Fruit fly (Drosophila melanogaster): Measurements from ENCODE around the gene CG14518.

CG14518 gene

DNA sequence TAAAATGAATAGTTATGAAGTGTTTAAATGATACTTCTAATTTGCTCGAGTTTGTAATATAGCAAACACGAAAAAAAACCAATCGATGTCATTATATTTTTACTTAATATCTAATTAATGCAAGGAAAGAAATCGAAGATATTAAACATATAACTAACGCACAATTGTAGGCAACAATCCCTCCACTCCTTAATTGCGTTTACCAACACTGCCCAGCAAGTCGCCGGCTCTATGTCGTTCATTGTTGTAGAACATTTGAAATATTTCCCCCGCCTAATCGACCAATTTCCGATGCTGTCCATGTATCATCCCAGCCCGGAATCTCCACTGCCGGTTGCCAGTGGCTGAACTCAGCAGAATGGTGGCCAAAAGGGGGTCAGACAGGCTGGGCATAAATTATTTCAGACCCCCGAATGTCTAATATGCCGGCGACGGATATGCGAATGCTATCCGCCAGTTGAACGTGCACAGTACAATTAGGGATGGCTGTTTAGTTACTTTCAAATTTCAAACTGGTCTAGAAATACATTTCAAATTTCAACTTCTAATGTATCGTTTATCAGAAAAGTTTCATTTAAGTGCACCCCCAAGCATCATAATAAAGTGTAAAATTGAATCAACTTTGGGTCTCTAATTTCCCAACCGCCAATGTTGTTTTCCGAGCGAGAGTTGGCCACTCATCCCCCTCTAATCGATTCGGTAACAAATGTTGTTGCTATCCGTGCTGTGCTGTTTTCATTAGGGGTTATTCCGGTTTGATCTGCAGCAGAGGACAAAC lies 43.8 kb downstream of the CG14518 start (continued):
- TF ChIP-seq CG9727 (GFP tag; optimal IDR thresholded peaks at IDR 0.05) (peak; percentile 57), sens (GFP tag) (peak; percentile 85), Deaf1 (tag; optimal IDR thresholded peaks at IDR 0.05) (no peak), CG12769 (tag; optimal IDR thresholded peaks at IDR 0.05) (peak; percentile 80), CG2202 (tag; optimal IDR thresholded peaks at IDR 0.05) (no peak), ro (GFP tag; IDR thresholded peaks at IDR 0.05) (no peak), sisA (GFP tag; IDR thresholded peaks at IDR 0.05) (0 out of 2 replicates have a peak, but pooled peaks have one; percentile 26), Dek (tag; optimal IDR thresholded peaks at IDR 0.05) (peak; percentile 15), gro (GFP tag; optimal IDR thresholded peaks at IDR 0.05) (peak; percentile 28), Dp (GFP tag; optimal IDR thresholded peaks at IDR 0.05) (no peak), CG6765 (GFP tag; optimal IDR thresholded peaks at IDR 0.05) (no peak), CG13775 (GFP tag; optimal IDR thresholded peaks at IDR 0.05) (peak; percentile 31), ewg (GFP tag; optimal IDR thresholded peaks at IDR 0.05) (no peak), Bdp1 (GFP tag; optimal IDR thresholded peaks at IDR 0.05) (peak; percentile 1), usp (GFP tag; optimal IDR thresholded peaks at IDR 0.05) (no peak), tap (tag; optimal IDR thresholded peaks at IDR 0.05) (peak; percentile 48), E2f2 (GFP tag; IDR thresholded peaks at IDR 0.05) (no peak), CG34422 (GFP tag; IDR thresholded peaks at IDR 0.05) (peak; percentile 72; the same call in 1 of the 3 replicates), Rfx (GFP tag; IDR thresholded peaks at IDR 0.05) (peak; percentile 72), nmo (GFP tag; optimal IDR thresholded peaks at IDR 0.05) (peak; percentile 27), rib (GFP tag; IDR thresholded peaks at IDR 0.05) (no peak), fd3F (GFP tag; optimal IDR thresholded peaks at IDR 0.05) (peak; percentile 20), schlank (tag; optimal IDR thresholded peaks at IDR 0.05) (peak; percentile 38), CG11696 (GFP tag; IDR thresholded peaks at IDR 0.05) (peak; percentile 92), CG18599 (GFP tag; optimal IDR thresholded peaks at IDR 0.05) (peak; percentile 82), ttk (GFP tag; IDR thresholded peaks at IDR 0.05) (peak; percentile 39; the same call in 1 of the 2 replicates), CG13296 (GFP tag; optimal IDR thresholded peaks at IDR 0.05) (peak; percentile 43), trh (GFP tag; optimal IDR thresholded peaks at IDR 0.05) (no peak), BtbVII (GFP tag; optimal IDR thresholded peaks at IDR 0.05) (peak; percentile 17), NfI (GFP tag; optimal IDR thresholded peaks at IDR 0.05) (peak; percentile 57), CG10274 (GFP tag; optimal IDR thresholded peaks at IDR 0.05) (peak; percentile 3), tx (GFP tag; optimal IDR thresholded peaks at IDR 0.05) (peak; percentile 29), Sox102F (GFP tag; optimal IDR thresholded peaks at IDR 0.05) (peak; percentile 48), Antp (GFP tag; optimal IDR thresholded peaks at IDR 0.05) (peak; percentile 19), CG2712 (tag; optimal IDR thresholded peaks at IDR 0.05) (peak; percentile 42), dmrt11E (tag; optimal IDR thresholded peaks at IDR 0.05) (peak; percentile 24), CG15696 (tag; optimal IDR thresholded peaks at IDR 0.05) (peak; percentile 6), sug (tag; optimal IDR thresholded peaks at IDR 0.05) (no peak), Bgb (GFP tag; IDR thresholded peaks at IDR 0.05; ENCODE audit: partially characterized antibody) (no peak), CG17361 (GFP tag; IDR thresholded peaks at IDR 0.05) (peak; percentile 32; the same call in 1 of the 3 replicates), peb (GFP tag; IDR thresholded peaks at IDR 0.05) (no peak), exex (tag; optimal IDR thresholded peaks at IDR 0.05) (peak; percentile 14), hbn (GFP tag; IDR thresholded peaks at IDR 0.05; ENCODE audit: partially characterized antibody) (no peak), CG2129 (GFP tag; IDR thresholded peaks at IDR 0.05; ENCODE audit: partially characterized antibody) (no peak), dmrt99B (tag; optimal IDR thresholded peaks at IDR 0.05) (peak; percentile 61), ci (GFP tag; IDR thresholded peaks at IDR 0.05) (0 out of 3 replicates have a peak, but pooled peaks have one; percentile 61), Med (GFP tag) (peak; percentile 31), gem (tag; optimal IDR thresholded peaks at IDR 0.05) (peak; percentile 62), Poxn (GFP tag; IDR thresholded peaks at IDR 0.05) (no peak)

Data from whole organism, embryonic.